Worm (Caenorhabditis elegans) whole organism, early embryonic: ENCODE data around the gene B0252.1.

ENCODE experiments used
- B0310.2 ChIP-seq: sonication (generic microtip); optimal IDR thresholded peaks from 2 replicates; lab custom pipeline; 2016; ENCODE audit warnings: mild to moderate bottlenecking, missing genetic modification characterization, missing compliant biosample characterization
- F13C5.2 ChIP-seq: sonication (generic microtip); optimal IDR thresholded peaks from 2 replicates; lab custom pipeline; 2017; ENCODE audit warnings: mild to moderate bottlenecking, missing genetic modification characterization, inconsistent platforms, missing compliant biosample characterization
- aly-1 ChIP-seq: sonication (generic microtip); optimal IDR thresholded peaks from 2 replicates; lab custom pipeline; 2016; ENCODE audit warnings: missing genetic modification characterization, missing compliant biosample characterization
- ama-1 ChIP-seq: fragments of 150-350 bp; optimal IDR thresholded peaks from 2 replicates; lab custom pipeline; 2014
- ceh-13 ChIP-seq: fragments of 200-800 bp; sonication (Bioruptor generic); optimal IDR thresholded peaks from 2 replicates; lab custom pipeline; 2018; ENCODE audit warnings: mild to moderate bottlenecking, missing genetic modification characterization, missing compliant biosample characterization
- ceh-36 ChIP-seq: sonication (generic microtip); optimal IDR thresholded peaks from 2 replicates; lab custom pipeline; 2016; ENCODE audit warnings: missing genetic modification characterization, inconsistent platforms, missing compliant biosample characterization
- ets-7 ChIP-seq: sonication (generic microtip); optimal IDR thresholded peaks from 2 replicates; lab custom pipeline; 2016; ENCODE audit warnings: missing genotype, missing genetic modification characterization, missing compliant biosample characterization
- flt-1 ChIP-seq: fragments of 200-800 bp; sonication (Bioruptor generic); IDR thresholded peaks from 2 replicates; pipeline ENCODE4 v1.3.6; 2022; ENCODE audit warnings: missing genetic modification characterization, missing compliant biosample characterization
- hmbx-1 ChIP-seq: sonication (generic microtip); optimal IDR thresholded peaks from 2 replicates; lab custom pipeline; 2016; ENCODE audit warnings: mild to moderate bottlenecking, missing genetic modification characterization, missing compliant biosample characterization
- hmg-4 ChIP-seq: fragments of 200-800 bp; sonication (Bioruptor generic); optimal IDR thresholded peaks from 2 replicates; lab custom pipeline; 2018; ENCODE audit warnings: mild to moderate bottlenecking, missing genetic modification characterization, missing compliant biosample characterization
- hnd-1 ChIP-seq: sonication (generic microtip); optimal IDR thresholded peaks from 2 replicates; lab custom pipeline; 2016; ENCODE audit warnings: missing genetic modification characterization, missing compliant biosample characterization
- pes-1 ChIP-seq: fragments of 200-800 bp; sonication (Bioruptor generic); IDR thresholded peaks from 2 replicates; pipeline ENCODE4 v1.3.6; 2022; ENCODE audit warnings: missing genetic modification reagents, missing genetic modification characterization, missing compliant biosample characterization
- scrt-1 ChIP-seq: fragments of 200-800 bp; sonication (Bioruptor generic); IDR thresholded peaks from 2 replicates; pipeline ENCODE4 v1.3.6; 2022; ENCODE audit warnings: missing genetic modification characterization, missing compliant biosample characterization
- sea-1 ChIP-seq: fragments of 200-800 bp; sonication (Bioruptor generic); conservative IDR thresholded peaks from 2 replicates; pipeline ENCODE4 v1.3.6; 2022; ENCODE audit warnings: missing genetic modification characterization, missing compliant biosample characterization
- tbx-11 ChIP-seq: fragments of 200-800 bp; sonication (Bioruptor generic); IDR thresholded peaks from 2 replicates; pipeline ENCODE4 v1.3.6; 2022; ENCODE audit warnings: missing genetic modification characterization, missing compliant biosample characterization
- tbx-37 ChIP-seq: fragments of 200-800 bp; sonication (Bioruptor generic); conservative IDR thresholded peaks from 2 replicates; pipeline ENCODE4 v1.3.6; 2022; ENCODE audit warnings: missing genetic modification reagents, missing genetic modification characterization, missing compliant biosample characterization
- tra-4 ChIP-seq: sonication (generic microtip); optimal IDR thresholded peaks from 2 replicates; lab custom pipeline; 2017; ENCODE audit warnings: missing genetic modification characterization, missing compliant biosample characterization

B0252.1 gene

ce11 chrII:6884568-6884967, 34.9 kb upstream of the B0252.1 start:
- TF ChIP-seq sea-1 (GFP tag; lab: Robert Waterston, UW) = no peak
- TF ChIP-seq aly-1 = no peak
- TF ChIP-seq flt-1 (GFP tag; lab: Robert Waterston, UW) = no peak
- TF ChIP-seq tbx-37 (GFP tag; lab: Robert Waterston, UW) = no peak
- no peak for TF ChIP-seq ama-1 (lab: Kevin White, UChicago)
- TF ChIP-seq B0310.2 = no peak
- TF ChIP-seq ceh-13 (GFP tag; lab: Kevin White, UChicago) = no peak
- TF ChIP-seq hnd-1 (tag; lab: Kevin White, UChicago) = no peak
- no peak for TF ChIP-seq hmbx-1
- no peak for TF ChIP-seq scrt-1 (GFP tag; lab: Robert Waterston, UW)
- no peak for TF ChIP-seq pes-1
- TF ChIP-seq F13C5.2 (tag; lab: Kevin White, UChicago) = no peak

ce11 chrII:6887319-6888005, 32.0 kb upstream of the B0252.1 start, which contains the start of gene pmp-2:
Gene pmp-2, minus strand, starts transcription at chrII:6887805.
- no peak for TF ChIP-seq tra-4 (tag; lab: Kevin White, UChicago)
- TF ChIP-seq aly-1 = no peak
- no peak for TF ChIP-seq ceh-13 (GFP tag; lab: Kevin White, UChicago)
- TF ChIP-seq pes-1 = no peak
- no peak for TF ChIP-seq sea-1 (GFP tag; lab: Robert Waterston, UW)
- no peak for TF ChIP-seq hmbx-1
- no peak for TF ChIP-seq F13C5.2 (tag; lab: Kevin White, UChicago)
- TF ChIP-seq tbx-37 (GFP tag; lab: Robert Waterston, UW) = no peak
- TF ChIP-seq ceh-36 = no peak
- TF ChIP-seq tbx-11 (GFP tag; lab: Robert Waterston, UW) = no peak
- TF ChIP-seq ets-7 (tag; lab: Kevin White, UChicago) = no peak
- TF ChIP-seq B0310.2 = no peak
- no peak for TF ChIP-seq flt-1 (GFP tag; lab: Robert Waterston, UW)
- TF ChIP-seq hmg-4 (GFP tag; lab: Kevin White, UChicago) = no peak
- TF ChIP-seq scrt-1 (GFP tag; lab: Robert Waterston, UW) = no peak
- TF ChIP-seq hnd-1 (tag; lab: Kevin White, UChicago) = no peak
- no peak for TF ChIP-seq ama-1 (lab: Kevin White, UChicago)

- TF ChIP-seq tbx-11 (GFP tag; lab: Robert Waterston, UW) (no peak), hnd-1 (tag; lab: Kevin White, UChicago) (no peak), ceh-13 (GFP tag; lab: Kevin White, UChicago) (no peak), tbx-37 (GFP tag; lab: Robert Waterston, UW) (no peak), ets-7 (tag; lab: Kevin White, UChicago) (no peak), flt-1 (GFP tag; lab: Robert Waterston, UW) (no peak), tra-4 (tag; lab: Kevin White, UChicago) (no peak), B0310.2 (no peak)
These were observed 31.3 kb upstream of the B0252.1 start for ce11 chrII:6888211-6888610.

ce11 chrII:6888661-6889579, 30.6 kb upstream of the B0252.1 start:
- TF ChIP-seq sea-1 (GFP tag; lab: Robert Waterston, UW) (no peak), tbx-11 (GFP tag; lab: Robert Waterston, UW) (no peak), ceh-13 (GFP tag; lab: Kevin White, UChicago) (no peak), ama-1 (lab: Kevin White, UChicago) (no peak), tra-4 (tag; lab: Kevin White, UChicago) (no peak), pes-1 (no peak), ceh-36 (no peak), flt-1 (GFP tag; lab: Robert Waterston, UW) (no peak), tbx-37 (GFP tag; lab: Robert Waterston, UW) (no peak), hmbx-1 (no peak), aly-1 (no peak)

ce11 chrII:6889580-6889922, 29.9 kb upstream of the B0252.1 start:
- TF ChIP-seq hnd-1 (tag; lab: Kevin White, UChicago) (no peak), tbx-11 (GFP tag; lab: Robert Waterston, UW) (no peak), ama-1 (lab: Kevin White, UChicago) (no peak), tbx-37 (GFP tag; lab: Robert Waterston, UW) (no peak), aly-1 (no peak), F13C5.2 (tag; lab: Kevin White, UChicago) (no peak), flt-1 (GFP tag; lab: Robert Waterston, UW) (no peak), ets-7 (tag; lab: Kevin White, UChicago) (no peak), tra-4 (tag; lab: Kevin White, UChicago) (no peak), pes-1 (no peak), hmg-4 (GFP tag; lab: Kevin White, UChicago) (no peak), ceh-13 (GFP tag; lab: Kevin White, UChicago) (no peak), scrt-1 (GFP tag; lab: Robert Waterston, UW) (no peak), B0310.2 (no peak), ceh-36 (no peak)

ce11 chrII:6890095-6890494, 29.4 kb upstream of the B0252.1 start, which contains the start of gene acer-1:
Gene acer-1, minus strand, starts transcription at chrII:6890400.
- TF ChIP-seq hnd-1 (tag; lab: Kevin White, UChicago) = no peak
- TF ChIP-seq aly-1 = no peak
- TF ChIP-seq scrt-1 (GFP tag; lab: Robert Waterston, UW) = no peak
- no peak for TF ChIP-seq ets-7 (tag; lab: Kevin White, UChicago)
- no peak for TF ChIP-seq ceh-13 (GFP tag; lab: Kevin White, UChicago)

- TF ChIP-seq tbx-37 (GFP tag; lab: Robert Waterston, UW) = no peak
- TF ChIP-seq hmg-4 (GFP tag; lab: Kevin White, UChicago) = no peak
- TF ChIP-seq F13C5.2 (tag; lab: Kevin White, UChicago) = no peak
- no peak for TF ChIP-seq pes-1
- TF ChIP-seq ceh-36 = no peak
These were observed 28.3 kb upstream of the B0252.1 start for ce11 chrII:6891176-6891575.
